Fruit fly (Drosophila melanogaster) whole organism, wandering third instar larva: ENCODE data around the gene Cht11.
A peak's percentile ranks its signal among the peaks of the same experiment; 100 is the strongest.

Source experiments
- CG9705 ChIP-seq: fragments of 200-800 bp; sonication (Bioruptor generic); optimal IDR thresholded peaks from 2 replicates; lab custom pipeline; 2018; ENCODE audit warnings: missing biosample characterization, mild to moderate bottlenecking, missing genetic modification characterization
- CrebA ChIP-seq: fragments of 200-800 bp; sonication (Bioruptor generic); optimal IDR thresholded peaks from 2 replicates; lab custom pipeline; 2016; ENCODE audit warnings: missing biosample characterization, mild to moderate bottlenecking, missing genetic modification characterization, borderline replicate concordance
- Dif ChIP-seq: fragments of 200-275, 200-300 bp; sonication (Bioruptor generic); optimal IDR thresholded peaks from 2 replicates; lab custom pipeline; 2018; ENCODE audit warnings: missing biosample characterization, missing genetic modification characterization; ENCODE audit not compliant: partially characterized antibody
- HLH106 ChIP-seq: fragments of 200-800 bp; optimal IDR thresholded peaks from 3 replicates; lab custom pipeline; 2019; ENCODE audit warnings: missing biosample characterization, mild to moderate bottlenecking, missing genetic modification characterization, moderate library complexity
- Rel ChIP-seq, 2 experiments: fragments of 200-800 bp; sonication (Bioruptor generic) in 1 of 2; optimal IDR thresholded peaks; 2 replicates in 1 of 2; 3 replicates in 1 of 2; lab custom pipeline; 2016 to 2019; ENCODE audit warnings: mild to moderate bottlenecking in 2 of 2, missing biosample characterization in 2 of 2, missing genetic modification characterization in 2 of 2, moderate library complexity in 1 of 2
- lola ChIP-seq: fragments of >200 bp; optimal IDR thresholded peaks from 2 replicates; lab custom pipeline; 2017; ENCODE audit warnings: missing biosample characterization, missing genetic modification characterization
- sv ChIP-seq: fragments of 200-800 bp; sonication (Bioruptor generic); optimal IDR thresholded peaks from 3 replicates; lab custom pipeline; 2016; ENCODE audit warnings: missing biosample characterization, missing genetic modification characterization

The Cht11 gene

DNA sequence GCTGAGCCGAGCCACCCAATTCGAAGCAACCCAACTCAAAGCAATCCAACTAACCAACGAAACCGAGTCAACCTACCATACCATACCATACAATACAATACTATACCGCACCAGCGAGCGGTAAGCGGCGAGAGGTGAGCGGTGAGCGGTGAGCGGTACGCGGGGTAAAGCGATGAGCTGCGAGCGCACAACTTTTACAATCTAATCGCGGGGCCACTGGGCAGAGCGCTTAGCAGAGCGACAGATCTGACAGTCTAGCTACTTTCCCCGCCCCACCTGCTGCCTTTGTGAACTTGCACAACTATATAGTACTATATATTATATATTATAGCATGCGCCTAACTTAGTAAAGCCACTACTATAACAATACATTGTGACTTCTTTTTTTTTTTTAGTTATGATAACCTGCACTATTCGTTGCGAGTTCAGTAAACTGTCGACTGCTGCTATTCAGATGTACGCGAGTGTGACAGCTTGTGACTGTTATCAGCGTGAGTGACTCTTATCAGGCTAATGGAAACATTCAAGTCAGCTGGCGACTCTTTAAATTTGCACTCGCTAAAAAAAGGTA, 48.5 kb downstream of the Cht11 start (continued):
- TF ChIP-seq Dif (GFP tag; lab: Kevin White, UChicago): peak; percentile 20
- TF ChIP-seq Rel (GFP tag; optimal IDR thresholded peaks at IDR 0.05; lab: Kevin White, UChicago): no peak
- no peak for TF ChIP-seq Rel (tag; optimal IDR thresholded peaks at IDR 0.05; lab: Kevin White, UChicago)
- TF ChIP-seq CG9705: no peak

DNA sequence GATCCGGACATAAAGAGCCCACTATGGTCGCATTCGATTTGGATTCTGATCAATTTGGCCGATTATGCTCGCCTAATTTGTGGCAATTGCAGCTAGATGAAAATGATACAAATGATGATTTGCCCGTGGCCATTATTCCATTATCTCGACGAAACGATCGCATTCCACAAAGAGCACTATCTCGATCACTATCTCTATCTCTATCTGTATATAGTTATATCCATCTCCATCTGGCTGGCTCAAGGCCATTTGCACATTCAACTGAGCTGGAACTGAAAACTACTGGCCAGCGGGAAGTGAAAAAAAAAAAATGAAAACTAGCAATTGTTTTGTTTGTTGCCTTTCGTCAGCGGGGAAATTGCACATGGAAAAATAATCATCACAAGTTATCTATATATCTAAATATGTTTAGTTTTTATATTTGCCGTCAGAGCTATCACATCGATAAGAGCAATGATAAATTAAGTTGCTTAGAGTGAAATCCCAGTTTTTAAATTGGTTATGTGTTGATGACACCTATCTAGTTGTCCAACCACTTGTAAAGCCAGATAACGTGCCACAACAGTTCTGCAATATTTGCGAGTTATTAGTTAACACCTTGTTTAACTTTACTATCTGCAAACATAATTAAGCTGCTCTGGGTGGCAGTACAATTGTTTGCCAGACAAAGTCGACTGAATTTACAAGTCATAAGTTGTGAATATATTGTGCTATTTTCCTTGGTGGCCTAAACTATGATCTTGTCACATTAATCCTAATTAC, 49.9 kb downstream of the Cht11 start:
- TF ChIP-seq Rel (GFP tag; optimal IDR thresholded peaks at IDR 0.05; lab: Kevin White, UChicago) (no peak), Rel (tag; optimal IDR thresholded peaks at IDR 0.05; lab: Kevin White, UChicago) (no peak), lola (GFP tag; lab: Kevin White, UChicago) (no peak), HLH106 (no peak), sv (GFP tag; lab: Kevin White, UChicago) (no peak), CrebA (GFP tag; lab: Kevin White, UChicago) (no peak)
